Worm (Caenorhabditis elegans): ENCODE measurements around the gene C40A11.3.

The C40A11.3 gene

DNA sequence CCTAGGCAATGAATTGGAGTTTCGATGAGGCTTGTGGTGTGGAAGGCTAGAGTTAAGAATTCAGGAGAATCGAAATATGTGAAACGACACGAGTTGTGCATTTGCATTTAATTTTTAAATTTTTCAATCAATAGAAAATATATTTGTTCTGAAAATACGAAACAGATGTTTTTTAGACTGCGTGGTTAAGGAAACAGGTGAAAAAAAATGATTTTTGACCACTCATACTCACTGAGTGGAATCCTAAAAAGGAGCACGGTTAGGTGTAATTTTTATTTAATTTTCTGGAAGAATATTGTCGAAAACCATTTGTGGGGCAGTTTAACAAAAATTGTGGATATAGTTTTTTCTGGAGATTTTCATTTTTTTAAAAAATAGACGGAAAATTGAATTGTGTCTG, 24.1 kb upstream of the C40A11.3 start, which contains the start of gene srh-195:
TSS of gene srh-195 (minus strand) at position 101 of the 400 bp plus-strand sequence.
- TF ChIP-seq ceh-34 (tag; optimal IDR thresholded peaks at IDR 0.05), result no peak
- TF ChIP-seq ceh-30 (tag; optimal IDR thresholded peaks at IDR 0.05), result no peak
- TF ChIP-seq syd-9 (tag; optimal IDR thresholded peaks at IDR 0.05), result no peak
- no peak for TF ChIP-seq ceh-14 (tag; optimal IDR thresholded peaks at IDR 0.05)
- TF ChIP-seq fkh-6 (tag; optimal IDR thresholded peaks at IDR 0.05), result no peak
- TF ChIP-seq ahr-1 (tag; optimal IDR thresholded peaks at IDR 0.05), result no peak
- no peak for TF ChIP-seq fax-1 (tag; optimal IDR thresholded peaks at IDR 0.05)
- TF ChIP-seq pros-1 (tag; optimal IDR thresholded peaks at IDR 0.05), result no peak
- TF ChIP-seq ttx-3 (tag; optimal IDR thresholded peaks at IDR 0.05), result no peak
- TF ChIP-seq F13H6.1 (tag; optimal IDR thresholded peaks at IDR 0.05), result no peak

- TF ChIP-seq unc-3 (GFP tag; conservative IDR thresholded peaks at IDR 0.05), result no peak
- TF ChIP-seq unc-3 (tag; optimal IDR thresholded peaks at IDR 0.05), result no peak
- TF ChIP-seq pag-3 (tag; optimal IDR thresholded peaks at IDR 0.05; ENCODE audit: borderline replicate concordance), result no peak
- TF ChIP-seq sox-4 (tag; optimal IDR thresholded peaks at IDR 0.05), result no peak
- TF ChIP-seq ceh-22 (tag; optimal IDR thresholded peaks at IDR 0.05), result no peak
- TF ChIP-seq pros-1 (tag; optimal IDR thresholded peaks at IDR 0.05), result no peak
- no peak for TF ChIP-seq dve-1 (tag; optimal IDR thresholded peaks at IDR 0.05)
- no peak for TF ChIP-seq ceh-34 (tag; optimal IDR thresholded peaks at IDR 0.05)
- no peak for TF ChIP-seq T23F11.4 (GFP tag; optimal IDR thresholded peaks at IDR 0.05)
- TF ChIP-seq ahr-1 (tag; optimal IDR thresholded peaks at IDR 0.05), result no peak
- TF ChIP-seq tbx-7 (tag; optimal IDR thresholded peaks at IDR 0.05), result no peak
- no peak for TF ChIP-seq lin-11 (tag; optimal IDR thresholded peaks at IDR 0.05)
- no peak for TF ChIP-seq K09A11.1 (tag; optimal IDR thresholded peaks at IDR 0.05; ENCODE audit: insufficient read depth)
- no peak for TF ChIP-seq sdc-2 (tag; optimal IDR thresholded peaks at IDR 0.05)
- no peak for TF ChIP-seq ama-1 (optimal IDR thresholded peaks at IDR 0.05)
- no peak for TF ChIP-seq ceh-9 (tag; optimal IDR thresholded peaks at IDR 0.05)
- no peak for TF ChIP-seq ceh-19 (GFP tag; optimal IDR thresholded peaks at IDR 0.05)
- no peak for TF ChIP-seq C08G9.2 (tag; optimal IDR thresholded peaks at IDR 0.05)
These were observed 18.8 kb upstream of the C40A11.3 start, which contains the start of gene math-37 for ce11 chrII:2122091-2122490. Gene math-37 (minus strand): TSS chrII:2122191.

- no peak for TF ChIP-seq unc-42 (tag; optimal IDR thresholded peaks at IDR 0.05)
- no peak for TF ChIP-seq Y22D7AL.16 (tag; optimal IDR thresholded peaks at IDR 0.05)
- no peak for TF ChIP-seq pag-3 (tag; optimal IDR thresholded peaks at IDR 0.05; ENCODE audit: borderline replicate concordance)
- TF ChIP-seq ceh-14 (tag; optimal IDR thresholded peaks at IDR 0.05), result no peak
- no peak for TF ChIP-seq dve-1 (tag; optimal IDR thresholded peaks at IDR 0.05)
- TF ChIP-seq elt-2 (tag; optimal IDR thresholded peaks at IDR 0.05), result no peak
- no peak for TF ChIP-seq K02D7.2 (tag; optimal IDR thresholded peaks at IDR 0.05)
- TF ChIP-seq ceh-24 (tag; optimal IDR thresholded peaks at IDR 0.05), result no peak
- no peak for TF ChIP-seq nhr-232 (tag; optimal IDR thresholded peaks at IDR 0.05)
- no peak for TF ChIP-seq gmeb-2 (tag; optimal IDR thresholded peaks at IDR 0.05)
- no peak for TF ChIP-seq hlh-15 (tag; optimal IDR thresholded peaks at IDR 0.05)
- no peak for TF ChIP-seq sox-4 (tag; optimal IDR thresholded peaks at IDR 0.05)
- TF ChIP-seq tbx-7 (tag; optimal IDR thresholded peaks at IDR 0.05), result no peak
- no peak for TF ChIP-seq sdc-2 (tag; optimal IDR thresholded peaks at IDR 0.05)
- no peak for TF ChIP-seq pax-1 (tag; optimal IDR thresholded peaks at IDR 0.05)
- no peak for TF ChIP-seq ceh-30 (tag; optimal IDR thresholded peaks at IDR 0.05)
- no peak for TF ChIP-seq unc-86 (tag; optimal IDR thresholded peaks at IDR 0.05)
- TF ChIP-seq hlh-8 (tag; optimal IDR thresholded peaks at IDR 0.05), result no peak
These were observed 18.2 kb upstream of the C40A11.3 start for ce11 chrII:2122762-2123161.

ce11 chrII:2130770-2131169, 10.1 kb upstream of the C40A11.3 start, which contains the start of gene sdz-28:
Gene sdz-28 (plus strand): TSS chrII:2131070.
- TF ChIP-seq unc-42 (tag; optimal IDR thresholded peaks at IDR 0.05), result no peak
